Fruit fly (Drosophila melanogaster): ENCODE data around the gene CG13671.

Gene CG13671

DNA sequence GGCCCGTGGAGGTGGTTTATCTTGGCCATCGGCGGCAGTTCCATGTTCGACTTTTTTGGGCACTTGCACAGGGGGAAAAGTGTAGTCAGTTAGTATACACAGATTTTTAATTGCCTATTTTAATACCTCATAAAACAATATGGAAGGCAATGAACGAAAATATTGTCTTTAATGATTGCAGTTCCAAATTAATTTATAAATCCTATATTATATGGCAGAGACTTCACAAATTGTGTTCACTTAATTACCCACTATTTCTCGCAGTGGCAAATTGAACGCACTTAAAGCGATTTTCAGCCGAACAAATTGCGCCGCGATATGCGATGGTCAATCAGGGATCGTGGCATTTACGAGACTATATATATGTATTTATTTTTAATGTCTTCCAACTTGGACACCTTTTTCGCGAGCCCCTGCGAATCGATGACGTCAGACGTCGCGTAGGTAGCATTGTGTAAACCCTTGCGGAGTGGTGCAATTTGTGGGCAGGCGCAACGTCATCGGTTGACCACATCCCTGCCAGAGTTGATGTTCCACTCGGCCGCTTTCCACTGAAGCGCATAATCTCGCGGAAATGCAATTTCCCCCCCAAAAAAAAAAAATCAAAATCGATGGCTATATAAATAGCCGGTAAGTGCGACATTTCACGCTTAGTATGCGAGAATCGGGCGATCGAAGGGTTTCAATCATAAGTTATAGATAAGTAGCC lies 20.4 kb downstream of the CG13671 start, which contains the start of gene CG13670:
CG13670 (plus strand) TSS at position 659 of the 709 bp plus-strand sequence.
- no peak for TF ChIP-seq GATAd (GFP tag; optimal IDR thresholded peaks at IDR 0.05)
- TF ChIP-seq Myc (optimal IDR thresholded peaks at IDR 0.05): no peak
- TF ChIP-seq jim (GFP tag; optimal IDR thresholded peaks at IDR 0.05): no peak
- TF ChIP-seq HLH106 (tag; optimal IDR thresholded peaks at IDR 0.05): peak; percentile 28
- no peak for TF ChIP-seq fru (GFP tag; optimal IDR thresholded peaks at IDR 0.05)
- TF ChIP-seq dmrt93B (GFP tag; optimal IDR thresholded peaks at IDR 0.05): peak; percentile 8
- no peak for TF ChIP-seq Dfd (GFP tag; optimal IDR thresholded peaks at IDR 0.05)
- TF ChIP-seq usp (GFP tag; optimal IDR thresholded peaks at IDR 0.05): no peak
- no peak for TF ChIP-seq Vsx2 (GFP tag; optimal IDR thresholded peaks at IDR 0.05; ENCODE audit: partially characterized antibody)
- TF ChIP-seq tai (GFP tag; optimal IDR thresholded peaks at IDR 0.05): no peak
- TF ChIP-seq Dif (GFP tag; optimal IDR thresholded peaks at IDR 0.05; ENCODE audit: partially characterized antibody): no peak
- TF ChIP-seq dsf (GFP tag; optimal IDR thresholded peaks at IDR 0.05; ENCODE audit: borderline replicate concordance): no peak
- TF ChIP-seq dl (GFP tag; optimal IDR thresholded peaks at IDR 0.05; ENCODE audit: insufficient read depth in 1 of 2, partially characterized antibody in 2 of 2): no peak
- no peak for TF ChIP-seq Sp1 (GFP tag; optimal IDR thresholded peaks at IDR 0.05)
- peak; percentile 37 for TF ChIP-seq h (GFP tag; optimal IDR thresholded peaks at IDR 0.05)

DNA sequence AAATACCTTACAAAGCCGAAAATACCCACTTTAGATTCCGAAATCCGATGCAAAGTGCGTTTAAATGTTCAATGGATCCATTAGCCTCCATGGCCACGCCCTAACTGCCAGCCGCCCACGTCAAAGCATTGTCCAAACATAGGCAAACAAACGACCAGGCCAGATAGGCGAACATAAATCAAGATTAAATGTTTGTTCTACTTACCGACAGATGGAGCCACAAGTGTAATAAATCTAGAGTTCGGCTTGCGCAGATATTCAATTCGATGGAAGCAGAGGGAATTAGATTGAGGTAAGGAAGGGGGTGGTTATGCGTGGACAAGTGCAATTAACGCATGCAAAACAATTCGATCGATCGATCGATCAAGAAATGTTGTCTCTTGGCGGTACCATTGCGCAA lies 24.0 kb downstream of the CG13671 start:
- TF ChIP-seq Jra (GFP tag; optimal IDR thresholded peaks at IDR 0.05): no peak
- TF ChIP-seq pan (optimal IDR thresholded peaks at IDR 0.05): no peak
- TF ChIP-seq sage (GFP tag; optimal IDR thresholded peaks at IDR 0.05): no peak
- TF ChIP-seq fru (GFP tag; optimal IDR thresholded peaks at IDR 0.05): no peak
- no peak for TF ChIP-seq dsf (GFP tag; optimal IDR thresholded peaks at IDR 0.05; ENCODE audit: borderline replicate concordance)
- TF ChIP-seq Dfd (GFP tag; optimal IDR thresholded peaks at IDR 0.05): no peak
- no peak for TF ChIP-seq Mio (GFP tag; optimal IDR thresholded peaks at IDR 0.05)
- TF ChIP-seq GATAd (GFP tag; optimal IDR thresholded peaks at IDR 0.05): no peak
- no peak for TF ChIP-seq Myc (optimal IDR thresholded peaks at IDR 0.05)

DNA sequence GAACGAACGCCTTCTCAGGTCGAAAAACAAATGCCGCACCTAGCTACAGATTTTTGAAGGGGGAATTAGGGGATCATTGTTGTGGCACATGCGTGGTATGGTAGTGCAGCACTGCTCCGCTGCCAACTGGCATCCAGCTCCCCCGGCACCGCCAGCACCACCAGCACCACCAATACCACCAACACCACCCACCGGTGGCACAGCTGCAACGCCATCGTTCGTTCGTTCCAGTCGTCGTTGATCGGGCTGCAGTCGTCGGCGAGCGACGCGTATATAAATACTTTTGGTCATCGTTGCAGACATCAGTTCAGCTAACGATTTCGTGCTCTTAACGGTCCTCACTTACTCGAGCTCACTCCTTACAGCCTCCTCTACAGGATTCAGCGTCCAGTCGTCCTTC lies 25.7 kb downstream of the CG13671 start, which contains the start of gene CG34461:
CG34461 (plus strand) TSS at position 301 of the 400 bp plus-strand sequence.
- TF ChIP-seq CG32264 (GFP tag; optimal IDR thresholded peaks at IDR 0.05) (no peak), Hr83 (GFP tag; optimal IDR thresholded peaks at IDR 0.05; ENCODE audit: poor library complexity, severe bottlenecking) (no peak), Myc (optimal IDR thresholded peaks at IDR 0.05) (no peak), dsf (GFP tag; optimal IDR thresholded peaks at IDR 0.05; ENCODE audit: borderline replicate concordance) (no peak), h (GFP tag; optimal IDR thresholded peaks at IDR 0.05) (no peak), GATAd (GFP tag; optimal IDR thresholded peaks at IDR 0.05) (no peak), pan (optimal IDR thresholded peaks at IDR 0.05) (no peak), Mio (GFP tag; optimal IDR thresholded peaks at IDR 0.05) (no peak), Abd-B (GFP tag; optimal IDR thresholded peaks at IDR 0.05) (no peak), brk (GFP tag; optimal IDR thresholded peaks at IDR 0.05) (no peak), dmrt93B (GFP tag; optimal IDR thresholded peaks at IDR 0.05) (no peak), Dfd (GFP tag; optimal IDR thresholded peaks at IDR 0.05) (no peak), sv (GFP tag; optimal IDR thresholded peaks at IDR 0.05) (no peak), HLH106 (tag; optimal IDR thresholded peaks at IDR 0.05) (no peak), usp (GFP tag; optimal IDR thresholded peaks at IDR 0.05) (no peak), psq (GFP tag; optimal IDR thresholded peaks at IDR 0.05) (no peak)

DNA sequence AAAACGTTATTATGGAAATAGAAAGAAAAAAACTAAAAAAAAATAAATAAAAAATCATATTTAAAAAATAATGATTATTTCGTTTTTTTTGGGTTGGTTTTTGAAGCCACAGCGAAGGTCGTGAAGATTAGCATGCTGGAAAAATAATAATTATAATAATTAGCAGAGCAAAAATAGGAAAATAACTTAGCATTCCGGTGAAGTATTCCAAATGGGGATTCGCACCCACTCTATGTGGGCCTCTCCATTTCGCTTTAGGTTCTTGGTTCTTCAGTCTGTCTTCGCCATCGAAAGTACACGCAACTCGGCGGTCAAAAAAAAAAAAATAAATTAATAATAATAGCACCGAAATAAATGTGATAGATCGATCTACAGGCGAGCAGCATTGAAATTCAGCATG lies 28.4 kb downstream of the CG13671 start, which contains the start of gene CG34462:
CG34462 (plus strand) TSS at position 301 of the 400 bp plus-strand sequence.
- TF ChIP-seq psq (GFP tag; optimal IDR thresholded peaks at IDR 0.05): no peak
- TF ChIP-seq lola (GFP tag; optimal IDR thresholded peaks at IDR 0.05): no peak
- TF ChIP-seq Mio (GFP tag; optimal IDR thresholded peaks at IDR 0.05): no peak
- no peak for TF ChIP-seq Abd-B (GFP tag; optimal IDR thresholded peaks at IDR 0.05)
- TF ChIP-seq foxo (GFP tag; optimal IDR thresholded peaks at IDR 0.05): no peak
- TF ChIP-seq N (GFP tag; optimal IDR thresholded peaks at IDR 0.05): no peak
- TF ChIP-seq dmrt93B (GFP tag; optimal IDR thresholded peaks at IDR 0.05): no peak

DNA sequence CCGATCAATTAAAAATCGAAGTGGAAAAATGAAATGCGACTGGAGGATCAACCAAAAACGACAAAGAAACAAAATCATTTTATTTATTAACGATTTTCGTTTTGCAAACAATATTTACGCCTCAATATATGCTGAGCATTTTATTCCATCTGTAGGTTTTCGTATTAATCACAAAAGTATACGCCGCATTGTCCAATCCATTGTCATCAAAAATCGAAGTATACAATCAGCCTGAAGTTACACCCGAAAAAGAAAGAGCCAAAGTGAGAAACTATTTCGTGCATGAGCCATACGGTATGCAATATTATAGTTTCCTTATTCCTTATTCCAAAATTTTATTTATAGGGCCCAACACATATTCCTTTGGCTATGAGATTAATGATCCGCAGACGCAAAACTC lies 29.1 kb downstream of the CG13671 start:
- no peak for TF ChIP-seq Abd-B (GFP tag; optimal IDR thresholded peaks at IDR 0.05)
- peak; percentile 96 for TF ChIP-seq Myc (optimal IDR thresholded peaks at IDR 0.05)
- peak; percentile 79 for TF ChIP-seq Vsx2 (GFP tag; optimal IDR thresholded peaks at IDR 0.05; ENCODE audit: partially characterized antibody)
- TF ChIP-seq N (GFP tag; optimal IDR thresholded peaks at IDR 0.05): peak; percentile 89
- TF ChIP-seq Dif (GFP tag; optimal IDR thresholded peaks at IDR 0.05; ENCODE audit: partially characterized antibody): peak; percentile 54
- no peak for TF ChIP-seq CG32264 (GFP tag; optimal IDR thresholded peaks at IDR 0.05)
- no peak for TF ChIP-seq Hr78 (GFP tag; optimal IDR thresholded peaks at IDR 0.05)
- TF ChIP-seq Jra (GFP tag; optimal IDR thresholded peaks at IDR 0.05): no peak
- TF ChIP-seq Mio (GFP tag; optimal IDR thresholded peaks at IDR 0.05): no peak

Measured in whole organism, wandering third instar larva.